Worm (Caenorhabditis elegans) whole organism, L4 larva: ENCODE measurements around the gene gas-1.

Experiments used
- hlh-11 ChIP-seq: fragments of 200-800 bp; sonication (Bioruptor generic); optimal IDR thresholded peaks from 2 replicates; lab custom pipeline; 2018; ENCODE audit warnings: mild to moderate bottlenecking, missing genetic modification characterization, missing compliant biosample characterization
- lin-38 ChIP-seq: fragments of 200-800 bp; sonication (Bioruptor generic); IDR thresholded peaks from 2 replicates; pipeline ENCODE4 v1.3.6; 2022; ENCODE audit warnings: missing genetic modification reagents, missing genetic modification characterization, missing compliant biosample characterization
- lin-39 ChIP-seq: fragments of 150-350 bp; optimal IDR thresholded peaks from 2 replicates; lab custom pipeline; 2014; ENCODE audit warnings: missing biosample characterization, missing genetic modification reagents, missing genetic modification characterization
- lir-3 ChIP-seq: sonication (generic microtip); optimal IDR thresholded peaks from 2 replicates; lab custom pipeline; 2016; ENCODE audit warnings: mild to moderate bottlenecking, missing genetic modification characterization, missing compliant biosample characterization
- lsy-2 ChIP-seq, 2 experiments: fragments of 150-350 bp in 1 of 2; sonication (generic microtip) in 1 of 2; optimal IDR thresholded peaks; 2 replicates each; lab custom pipeline; 2014 to 2017; ENCODE audit warnings: missing biosample characterization in 2 of 2, missing genetic modification characterization in 2 of 2
- nhr-76 ChIP-seq: fragments of 150-350 bp; optimal IDR thresholded peaks from 2 replicates; lab custom pipeline; 2014; ENCODE audit warnings: missing biosample characterization, missing genetic modification characterization
- vab-7 ChIP-seq: fragments of 200-800 bp; sonication (Bioruptor generic); IDR thresholded peaks from 2 replicates; pipeline ENCODE4 v1.3.6; 2022; ENCODE audit warnings: missing genetic modification reagents, missing genetic modification characterization, missing compliant biosample characterization
- zfp-2 ChIP-seq: sonication (generic microtip); optimal IDR thresholded peaks from 2 replicates; lab custom pipeline; 2016; ENCODE audit warnings: mild to moderate bottlenecking, missing genetic modification characterization, missing compliant biosample characterization

- TF ChIP-seq lin-39 (no peak), vab-7 (GFP tag; lab: Robert Waterston, UW) (no peak), zfp-2 (tag; lab: Kevin White, UChicago) (no peak), lsy-2 (tag; optimal IDR thresholded peaks at IDR 0.05; lab: Kevin White, UChicago) (no peak), hlh-11 (tag; lab: Kevin White, UChicago) (no peak), lin-38 (GFP tag; lab: Robert Waterston, UW) (no peak), lir-3 (no peak), nhr-76 (tag; lab: Kevin White, UChicago) (no peak)
These were observed 18.2 kb downstream of the gas-1 start for ce11 chrX:15572021-15572420.
